Worm (Caenorhabditis elegans) whole organism, mixed stage, embryonic: ENCODE results near the gene F01F1.14.

Experiments
- ces-1 ChIP-seq: fragments of 150-350 bp; optimal IDR thresholded peaks from 2 replicates; lab custom pipeline; 2014; ENCODE audit warnings: missing biosample characterization, missing genetic modification reagents, missing genetic modification characterization
- elt-1 ChIP-seq: sonication (generic microtip); optimal IDR thresholded peaks from 2 replicates; lab custom pipeline; 2017; ENCODE audit warnings: missing genetic modification characterization, mild to moderate bottlenecking, missing compliant biosample characterization, antibody characterized with exemption, moderate library complexity, borderline replicate concordance; ENCODE audit not compliant: insufficient read depth
- lsy-2 ChIP-seq: fragments of 150-350 bp; optimal IDR thresholded peaks from 2 replicates; lab custom pipeline; 2014; ENCODE audit warnings: missing biosample characterization, missing genetic modification characterization

DNA sequence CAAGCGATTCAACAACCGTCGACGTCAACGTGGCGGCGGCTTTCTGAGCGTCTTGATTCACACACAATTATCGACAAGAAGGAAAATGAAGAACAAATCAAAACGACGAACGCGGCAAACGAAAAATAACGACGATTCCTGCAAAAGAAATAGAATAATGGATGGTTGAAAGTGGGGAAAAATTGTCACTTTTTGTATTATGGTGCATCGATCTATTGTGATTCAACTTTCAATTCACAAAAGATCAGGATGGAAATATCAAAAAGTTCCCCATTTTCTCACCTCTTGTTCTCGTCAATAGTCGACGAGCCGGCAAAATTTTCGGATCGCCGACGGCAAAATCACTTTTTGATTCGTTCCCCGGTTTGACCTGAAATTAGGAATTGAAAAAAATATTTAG lies 49.3 kb downstream of the F01F1.14 start, which contains the start of the genes R12B2.13 and mdt-15:
- TF ChIP-seq elt-1 (tag; lab: Kevin White, UChicago) = no peak
- TF ChIP-seq lsy-2 = no peak
- no peak for TF ChIP-seq ces-1 (GFP tag; lab: Kevin White, UChicago)
